Fruit fly (Drosophila melanogaster): ENCODE data around the gene RecQ5.

dm6 chr3L:14647210-14647869, 15.5 kb upstream of the RecQ5 start:
- TF ChIP-seq Jra (GFP tag; optimal IDR thresholded peaks at IDR 0.05) (no peak), Vsx2 (GFP tag; optimal IDR thresholded peaks at IDR 0.05; ENCODE audit: partially characterized antibody) (no peak), Myc (optimal IDR thresholded peaks at IDR 0.05) (no peak), fru (GFP tag; optimal IDR thresholded peaks at IDR 0.05) (peak; percentile 70)

All from whole organism, wandering third instar larva.